Fruit fly (Drosophila melanogaster): ENCODE measurements around the gene CAH2.

CAH2 gene

DNA sequence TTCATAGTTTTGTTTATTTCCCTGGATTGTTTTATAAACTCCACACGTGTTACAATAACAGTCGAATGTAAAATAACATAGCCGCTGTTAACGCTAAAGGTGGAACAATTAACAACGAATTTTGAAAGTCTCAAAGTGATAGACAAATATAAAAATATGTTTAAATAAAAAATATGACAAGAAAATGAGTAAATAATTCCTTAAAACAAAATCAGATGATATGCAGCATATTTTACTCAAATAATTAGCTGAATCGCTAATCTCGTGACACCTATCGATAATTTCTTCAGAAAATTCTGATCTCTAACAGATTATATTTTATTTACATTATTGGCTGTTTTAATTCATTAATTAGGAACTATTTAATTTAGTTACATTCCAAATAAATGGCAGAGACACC is 40.8 kb upstream of the CAH2 start, which contains the start of the genes CG5645 and Atg12 (continued):
- no peak for TF ChIP-seq CG11085 (GFP tag; IDR thresholded peaks at IDR 0.05)
- no peak for TF ChIP-seq CG7745 (tag; optimal IDR thresholded peaks at IDR 0.05)
- no peak for TF ChIP-seq ap (GFP tag; IDR thresholded peaks at IDR 0.05)
- peak; percentile 21 for TF ChIP-seq nom (GFP tag; optimal IDR thresholded peaks at IDR 0.05)
- TF ChIP-seq ato (GFP tag; IDR thresholded peaks at IDR 0.05; ENCODE audit: partially characterized antibody), result peak; percentile 17; the same call in 1 of the 2 replicates
- TF ChIP-seq CG1602 (GFP tag; optimal IDR thresholded peaks at IDR 0.05), result peak; percentile 5
- peak; percentile 53; the same call in 1 of the 2 replicates for TF ChIP-seq Awh (GFP tag; IDR thresholded peaks at IDR 0.05)
- TF ChIP-seq CG11504 (tag; optimal IDR thresholded peaks at IDR 0.05), result peak; percentile 34
- TF ChIP-seq phol (tag; optimal IDR thresholded peaks at IDR 0.05), result peak; percentile 59
- no peak for TF ChIP-seq Camta (GFP tag; optimal IDR thresholded peaks at IDR 0.05)
- peak; percentile 46 for TF ChIP-seq CG7987 (GFP tag; optimal IDR thresholded peaks at IDR 0.05)
- TF ChIP-seq CG4820 (GFP tag; optimal IDR thresholded peaks at IDR 0.05), result peak; percentile 60
- peak; percentile 40; the same call in 1 of the 3 replicates for TF ChIP-seq CG6791 (GFP tag; IDR thresholded peaks at IDR 0.05; ENCODE audit: partially characterized antibody)
- peak; percentile 74 for TF ChIP-seq CG16813 (GFP tag; IDR thresholded peaks at IDR 0.05; ENCODE audit: partially characterized antibody)
- TF ChIP-seq CG6654 (GFP tag; optimal IDR thresholded peaks at IDR 0.05), result no peak
- no peak for TF ChIP-seq toy (GFP tag; IDR thresholded peaks at IDR 0.05)
- no peak for TF ChIP-seq Med (GFP tag)
- TF ChIP-seq dm (GFP tag; optimal IDR thresholded peaks at IDR 0.05), result no peak
- TF ChIP-seq bsh (GFP tag; optimal IDR thresholded peaks at IDR 0.05), result peak in 1 of 2 experiments; percentile 47
- 0 out of 2 replicates have a peak, but pooled peaks have one; percentile 16 for TF ChIP-seq seq (GFP tag; IDR thresholded peaks at IDR 0.05)
- TF ChIP-seq CG13894 (tag; optimal IDR thresholded peaks at IDR 0.05), result no peak
- peak; percentile 62 for TF ChIP-seq grau (tag; optimal IDR thresholded peaks at IDR 0.05)
- no peak for TF ChIP-seq sens-2 (GFP tag; IDR thresholded peaks at IDR 0.05)
- no peak for TF ChIP-seq zf30C (GFP tag; optimal IDR thresholded peaks at IDR 0.05)
- TF ChIP-seq vnd (GFP tag; IDR thresholded peaks at IDR 0.05; ENCODE audit: partially characterized antibody), result peak; percentile 74
- TF ChIP-seq CG6813 (GFP tag; optimal IDR thresholded peaks at IDR 0.05), result no peak
- TF ChIP-seq Hmx (GFP tag; optimal IDR thresholded peaks at IDR 0.05), result peak; percentile 50
- TF ChIP-seq B-H2 (GFP tag; optimal IDR thresholded peaks at IDR 0.05), result peak; percentile 54
- TF ChIP-seq tup (GFP tag; optimal IDR thresholded peaks at IDR 0.05), result no peak
- TF ChIP-seq al (GFP tag; IDR thresholded peaks at IDR 0.05), result peak; percentile 63
- TF ChIP-seq nerfin-2 (GFP tag; IDR thresholded peaks at IDR 0.05; ENCODE audit: partially characterized antibody), result peak; percentile 56; the same call in 1 of the 2 replicates
- TF ChIP-seq slp2 (GFP tag; optimal IDR thresholded peaks at IDR 0.05), result no peak
- peak; percentile 78 for TF ChIP-seq MBD-R2 (GFP tag; IDR thresholded peaks at IDR 0.05)
- TF ChIP-seq chinmo (GFP tag; IDR thresholded peaks at IDR 0.05; ENCODE audit: partially characterized antibody), result no peak
- peak; percentile 54 for TF ChIP-seq corto (GFP tag; optimal IDR thresholded peaks at IDR 0.05)
- no peak for TF ChIP-seq CG3065 (GFP tag; optimal IDR thresholded peaks at IDR 0.05)
- TF ChIP-seq Ssrp (tag; optimal IDR thresholded peaks at IDR 0.05), result no peak
- TF ChIP-seq inv (GFP tag; IDR thresholded peaks at IDR 0.05; ENCODE audit: partially characterized antibody), result peak; percentile 79
- TF ChIP-seq wek (GFP tag; optimal IDR thresholded peaks at IDR 0.05), result no peak
- TF ChIP-seq ara (GFP tag; IDR thresholded peaks at IDR 0.05), result no peak; the same call in 1 of the 2 replicates
- no peak for TF ChIP-seq pros (GFP tag; optimal IDR thresholded peaks at IDR 0.05)
- no peak for TF ChIP-seq run (tag; optimal IDR thresholded peaks at IDR 0.05)
- TF ChIP-seq Oaz (GFP tag; IDR thresholded peaks at IDR 0.05), result peak; percentile 41; the same call in 1 of the 2 replicates
- TF ChIP-seq kah (GFP tag; optimal IDR thresholded peaks at IDR 0.05), result no peak
- TF ChIP-seq CG17612 (GFP tag; IDR thresholded peaks at IDR 0.05), result no peak
- no peak for TF ChIP-seq sr (GFP tag; IDR thresholded peaks at IDR 0.05)
- peak; percentile 27 for TF ChIP-seq CG13775 (GFP tag; optimal IDR thresholded peaks at IDR 0.05)
- peak; percentile 64 for TF ChIP-seq sug (tag; optimal IDR thresholded peaks at IDR 0.05)
- TF ChIP-seq eyg (GFP tag; optimal IDR thresholded peaks at IDR 0.05), result no peak
- peak; percentile 50 for TF ChIP-seq CG9727 (GFP tag; optimal IDR thresholded peaks at IDR 0.05)
